Worm (Caenorhabditis elegans) whole organism, mixed stage, embryonic: ENCODE results near the gene vha-20.

Experiments used
- M03D4.4 ChIP-seq: sonication (generic microtip); optimal IDR thresholded peaks from 2 replicates; lab custom pipeline; 2017; ENCODE audit warnings: mild to moderate bottlenecking, missing genetic modification characterization, missing compliant biosample characterization
- bed-3 ChIP-seq: fragments of 200-800 bp; sonication (Bioruptor generic); optimal IDR thresholded peaks from 3 replicates; lab custom pipeline; 2018; ENCODE audit warnings: mild to moderate bottlenecking, missing genetic modification characterization, moderate library complexity, missing compliant biosample characterization
- blmp-1 ChIP-seq: fragments of 150-350 bp; optimal IDR thresholded peaks from 2 replicates; lab custom pipeline; 2014; ENCODE audit warnings: missing biosample characterization, missing genetic modification characterization
- ceh-39 ChIP-seq: fragments of 150-350 bp; optimal IDR thresholded peaks from 2 replicates; lab custom pipeline; 2014; ENCODE audit warnings: missing biosample characterization, missing genetic modification characterization
- ceh-43 ChIP-seq: fragments of 200-800 bp; sonication (Bioruptor generic); optimal IDR thresholded peaks from 2 replicates; lab custom pipeline; 2018; ENCODE audit warnings: mild to moderate bottlenecking, missing genetic modification characterization, moderate library complexity, missing compliant biosample characterization
- ceh-83 ChIP-seq: fragments of 200-800 bp; sonication (Bioruptor generic); optimal IDR thresholded peaks from 2 replicates; lab custom pipeline; 2018; ENCODE audit warnings: mild to moderate bottlenecking, missing genetic modification characterization, missing compliant biosample characterization
- ces-1 ChIP-seq: fragments of 150-350 bp; optimal IDR thresholded peaks from 2 replicates; lab custom pipeline; 2014; ENCODE audit warnings: missing biosample characterization, missing genetic modification reagents, missing genetic modification characterization
- cnd-1 ChIP-seq: fragments of 200-800 bp; sonication (Bioruptor generic); optimal IDR thresholded peaks from 2 replicates; lab custom pipeline; 2018; ENCODE audit warnings: mild to moderate bottlenecking, missing genetic modification characterization, missing compliant biosample characterization
- elt-1 ChIP-seq: sonication (generic microtip); optimal IDR thresholded peaks from 2 replicates; lab custom pipeline; 2017; ENCODE audit warnings: missing genetic modification characterization, mild to moderate bottlenecking, missing compliant biosample characterization, antibody characterized with exemption, moderate library complexity, borderline replicate concordance; ENCODE audit not compliant: insufficient read depth
- elt-3 ChIP-seq: fragments of 150-350 bp; optimal IDR thresholded peaks from 2 replicates; lab custom pipeline; 2014; ENCODE audit warnings: missing biosample characterization, missing genetic modification characterization
- flh-1 ChIP-seq: fragments of 200-800 bp; sonication (Bioruptor generic); optimal IDR thresholded peaks from 2 replicates; lab custom pipeline; 2018; ENCODE audit warnings: mild to moderate bottlenecking, missing genetic modification characterization, moderate library complexity, missing compliant biosample characterization
- lin-13 ChIP-seq: fragments of 150-350 bp; optimal IDR thresholded peaks from 2 replicates; lab custom pipeline; 2014; ENCODE audit warnings: missing biosample characterization, missing genetic modification characterization
- lin-32 ChIP-seq: fragments of 200-800 bp; sonication (Bioruptor generic); optimal IDR thresholded peaks from 2 replicates; lab custom pipeline; 2018; ENCODE audit warnings: mild to moderate bottlenecking, missing genetic modification characterization, missing compliant biosample characterization
- mab-5 ChIP-seq: fragments of 150-350 bp; optimal IDR thresholded peaks from 2 replicates; lab custom pipeline; 2014; ENCODE audit warnings: missing biosample characterization, missing genetic modification characterization
- mls-2 ChIP-seq: sonication (generic microtip); optimal IDR thresholded peaks from 2 replicates; lab custom pipeline; 2016; ENCODE audit warnings: mild to moderate bottlenecking, missing genetic modification characterization, moderate library complexity, missing compliant biosample characterization
- nhr-2 ChIP-seq: fragments of 150-350 bp; optimal IDR thresholded peaks from 2 replicates; lab custom pipeline; 2014; ENCODE audit warnings: missing biosample characterization, missing genetic modification characterization
- nhr-237 ChIP-seq: fragments of 150-350 bp; optimal IDR thresholded peaks from 2 replicates; lab custom pipeline; 2014; ENCODE audit warnings: missing biosample characterization, missing genetic modification characterization
- nhr-28 ChIP-seq: fragments of 150-350 bp; optimal IDR thresholded peaks from 2 replicates; lab custom pipeline; 2014; ENCODE audit warnings: missing biosample characterization, missing genetic modification characterization
- sem-2 ChIP-seq: fragments of 200-800 bp; sonication (Bioruptor generic); optimal IDR thresholded peaks from 2 replicates; lab custom pipeline; 2018; ENCODE audit warnings: mild to moderate bottlenecking, missing genetic modification characterization, missing compliant biosample characterization
- snpc-4 ChIP-seq: fragments of 150-350 bp; optimal IDR thresholded peaks from 2 replicates; lab custom pipeline; 2014; ENCODE audit warnings: missing biosample characterization, missing genetic modification characterization
- sptf-1 ChIP-seq: sonication (generic microtip); optimal IDR thresholded peaks from 2 replicates; lab custom pipeline; 2017; ENCODE audit warnings: mild to moderate bottlenecking, missing genetic modification characterization, moderate library complexity, missing compliant biosample characterization
- tbx-8 ChIP-seq: fragments of 200-800 bp; sonication (Bioruptor generic); optimal IDR thresholded peaks from 2 replicates; lab custom pipeline; 2018; ENCODE audit warnings: mild to moderate bottlenecking, missing genetic modification characterization, moderate library complexity, missing compliant biosample characterization
- unc-120 ChIP-seq: sonication (generic microtip); optimal IDR thresholded peaks from 2 replicates; lab custom pipeline; 2017; ENCODE audit warnings: missing genetic modification characterization, missing compliant biosample characterization; ENCODE audit not compliant: poor library complexity, severe bottlenecking
- zip-8 ChIP-seq: fragments of 150-350 bp; optimal IDR thresholded peaks from 2 replicates; lab custom pipeline; 2014; ENCODE audit warnings: missing biosample characterization, missing genetic modification characterization
- ztf-11 ChIP-seq: fragments of 150-350 bp; optimal IDR thresholded peaks from 2 replicates; lab custom pipeline; 2014; ENCODE audit warnings: missing biosample characterization, missing genetic modification characterization

Gene vha-20

ce11 chrX:14141896-14142392 lies 22.4 kb downstream of the vha-20 start, which contains the start of gene ceh-89:
Gene ceh-89 (plus strand): TSS chrX:14141946.
- no peak for TF ChIP-seq nhr-28
- TF ChIP-seq bed-3 (GFP tag; lab: Kevin White, UChicago), result no peak
- TF ChIP-seq lin-32 (GFP tag; lab: Kevin White, UChicago), result no peak
- TF ChIP-seq lin-13, result no peak
- no peak for TF ChIP-seq M03D4.4 (tag; lab: Kevin White, UChicago)
- TF ChIP-seq mab-5 (tag; lab: Kevin White, UChicago), result no peak
- TF ChIP-seq ces-1 (GFP tag; lab: Kevin White, UChicago), result no peak
- no peak for TF ChIP-seq snpc-4
- no peak for TF ChIP-seq mls-2 (tag; lab: Kevin White, UChicago)
- TF ChIP-seq cnd-1 (tag; lab: Kevin White, UChicago), result no peak
- no peak for TF ChIP-seq ztf-11 (tag; lab: Kevin White, UChicago)
- no peak for TF ChIP-seq sptf-1 (tag; lab: Kevin White, UChicago)

DNA sequence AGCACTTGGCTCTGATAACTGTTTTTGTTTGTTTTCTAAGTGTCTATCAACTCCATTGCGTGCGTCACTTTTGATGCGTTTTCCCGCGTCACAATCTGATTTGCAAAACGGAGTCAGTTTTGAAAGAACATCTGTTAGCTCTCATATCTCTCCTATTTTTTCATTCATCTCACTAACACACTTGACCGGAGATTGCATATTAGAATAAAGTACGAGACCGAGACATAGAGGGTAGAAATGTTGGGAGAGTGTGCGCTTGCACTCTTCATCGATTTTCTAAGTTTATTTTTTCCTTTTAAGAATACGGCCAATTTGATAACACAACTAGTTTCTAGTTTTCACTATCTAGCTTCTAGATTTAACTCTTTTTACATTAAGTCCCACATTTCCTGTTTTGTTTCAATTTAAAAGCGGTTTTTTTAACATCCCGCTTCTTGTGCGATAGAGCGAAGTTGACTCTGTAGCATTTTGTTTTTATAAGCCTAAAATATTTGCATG lies 22.9 kb downstream of the vha-20 start:
- TF ChIP-seq elt-1 (tag; lab: Kevin White, UChicago) (no peak), ces-1 (GFP tag; lab: Kevin White, UChicago) (peak; percentile 71), M03D4.4 (tag; lab: Kevin White, UChicago) (no peak), nhr-2 (tag; lab: Kevin White, UChicago) (peak; percentile 54)

- no peak for TF ChIP-seq tbx-8 (GFP tag; lab: Kevin White, UChicago)
- no peak for TF ChIP-seq ceh-43 (GFP tag; lab: Kevin White, UChicago)
- no peak for TF ChIP-seq elt-1 (tag; lab: Kevin White, UChicago)
- TF ChIP-seq snpc-4, result no peak
- TF ChIP-seq ceh-83 (GFP tag; lab: Kevin White, UChicago), result no peak
- TF ChIP-seq zip-8 (tag; lab: Kevin White, UChicago), result no peak
- no peak for TF ChIP-seq sem-2 (GFP tag; lab: Kevin White, UChicago)
- TF ChIP-seq lin-13, result no peak
Measured at ce11 chrX:14140040-14140439, 24.3 kb downstream of the vha-20 start, which contains the start of gene nkat-1. Gene nkat-1 (minus strand): TSS chrX:14140140.

ce11 chrX:14134883-14135282 lies 29.4 kb downstream of the vha-20 start:
- TF ChIP-seq elt-3 (tag; lab: Kevin White, UChicago) (no peak), zip-8 (tag; lab: Kevin White, UChicago) (no peak)
- TF ChIP-seq, all 35 proteins: peak for 0

DNA sequence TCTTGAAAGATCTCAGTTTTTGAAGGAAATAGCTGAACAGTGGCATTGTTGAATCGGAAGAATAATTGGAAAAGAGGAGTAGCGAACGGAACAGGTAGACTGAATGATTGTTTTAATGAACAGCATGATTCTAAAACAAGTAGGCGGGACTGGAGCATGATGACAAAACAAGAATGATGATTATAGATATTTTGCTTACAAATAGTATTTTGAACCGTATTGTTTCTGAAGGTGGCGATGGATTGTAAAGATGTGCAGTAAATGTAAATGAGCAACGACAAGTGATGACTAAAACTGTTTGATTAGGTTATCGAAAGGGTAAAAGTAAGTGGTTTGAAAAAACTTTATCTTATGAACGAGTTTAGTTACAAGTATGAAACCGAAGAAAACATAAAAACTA lies 30.1 kb downstream of the vha-20 start, which contains the start of gene F28H6.8:
F28H6.8 (minus strand) TSS at position 101 of the 400 bp plus-strand sequence.
- no peak for TF ChIP-seq sptf-1 (tag; lab: Kevin White, UChicago)
- no peak for TF ChIP-seq unc-120 (tag; lab: Kevin White, UChicago)
- TF ChIP-seq ceh-39 (tag; lab: Kevin White, UChicago), result no peak
- TF ChIP-seq mab-5 (tag; lab: Kevin White, UChicago), result no peak
- no peak for TF ChIP-seq flh-1 (GFP tag; lab: Kevin White, UChicago)
- TF ChIP-seq zip-8 (tag; lab: Kevin White, UChicago), result no peak
- TF ChIP-seq mls-2 (tag; lab: Kevin White, UChicago), result no peak
- no peak for TF ChIP-seq lin-13
- TF ChIP-seq sem-2 (GFP tag; lab: Kevin White, UChicago), result no peak
- TF ChIP-seq ztf-11 (tag; lab: Kevin White, UChicago), result no peak
- TF ChIP-seq ceh-43 (GFP tag; lab: Kevin White, UChicago), result no peak
- TF ChIP-seq, all 35 proteins: peak for 0

- TF ChIP-seq ceh-83 (GFP tag; lab: Kevin White, UChicago), result no peak
- no peak for TF ChIP-seq tbx-8 (GFP tag; lab: Kevin White, UChicago)
- no peak for TF ChIP-seq blmp-1 (tag; lab: Kevin White, UChicago)
- TF ChIP-seq lin-32 (GFP tag; lab: Kevin White, UChicago), result no peak
- no peak for TF ChIP-seq nhr-237
- TF ChIP-seq mab-5 (tag; lab: Kevin White, UChicago), result no peak
- no peak for TF ChIP-seq ces-1 (GFP tag; lab: Kevin White, UChicago)
Measured at ce11 chrX:14132677-14133076, 31.6 kb downstream of the vha-20 start.
